Worm (Caenorhabditis elegans): Measurements from ENCODE around the gene C14A4.8.

The C14A4.8 gene

DNA sequence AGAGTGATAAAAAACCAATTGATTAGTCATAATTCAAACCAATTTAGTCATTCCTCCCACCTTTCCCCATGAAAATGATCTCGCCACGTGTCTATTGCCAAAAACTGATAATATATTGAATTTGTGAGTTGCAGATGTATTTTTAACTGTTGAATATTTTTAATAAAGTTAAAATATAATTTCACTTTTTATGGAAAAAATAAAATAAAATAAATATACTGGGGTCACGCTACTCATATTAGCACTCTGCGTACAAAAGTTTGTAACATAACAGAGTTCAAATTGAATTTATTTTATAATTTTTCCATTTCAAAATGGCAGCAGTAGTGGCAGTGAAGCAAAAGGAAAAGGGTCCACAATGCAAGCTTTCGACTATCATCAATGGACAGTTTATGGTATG lies 20.2 kb upstream of the C14A4.8 start, which contains the start of gene C14A4.13:
C14A4.13 (plus strand) TSS at position 301 of the 400 bp plus-strand sequence.
- no peak for TF ChIP-seq nhr-67 (tag; optimal IDR thresholded peaks at IDR 0.05)
- no peak for TF ChIP-seq egl-27 (tag; optimal IDR thresholded peaks at IDR 0.05)
- TF ChIP-seq nhr-25 (tag; optimal IDR thresholded peaks at IDR 0.05): no peak

DNA sequence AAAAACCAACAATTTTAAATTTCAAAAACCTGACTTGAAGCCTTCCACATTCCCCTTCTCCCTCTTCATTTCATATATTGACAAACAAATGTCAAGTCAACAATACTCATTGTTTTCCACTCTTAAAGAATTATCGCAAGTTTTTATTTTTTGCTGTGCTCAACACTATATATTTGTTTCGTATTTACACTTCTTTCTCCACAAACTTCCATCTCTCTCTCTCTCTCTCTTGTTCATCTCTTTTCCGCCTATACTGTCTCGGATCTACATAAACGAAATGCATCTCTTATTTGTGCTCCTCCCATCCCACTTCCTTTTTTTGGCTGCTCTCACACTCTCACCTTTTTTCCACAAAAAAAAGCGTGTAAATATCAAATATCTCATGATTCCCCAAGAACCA lies 14.8 kb upstream of the C14A4.8 start, which contains the start of gene C14A4.12:
C14A4.12 (plus strand) TSS at position 301 of the 400 bp plus-strand sequence.
- TF ChIP-seq ceh-82 (tag; optimal IDR thresholded peaks at IDR 0.05): no peak
- peak; percentile 90 for TF ChIP-seq pha-4 (tag; optimal IDR thresholded peaks at IDR 0.05)

DNA sequence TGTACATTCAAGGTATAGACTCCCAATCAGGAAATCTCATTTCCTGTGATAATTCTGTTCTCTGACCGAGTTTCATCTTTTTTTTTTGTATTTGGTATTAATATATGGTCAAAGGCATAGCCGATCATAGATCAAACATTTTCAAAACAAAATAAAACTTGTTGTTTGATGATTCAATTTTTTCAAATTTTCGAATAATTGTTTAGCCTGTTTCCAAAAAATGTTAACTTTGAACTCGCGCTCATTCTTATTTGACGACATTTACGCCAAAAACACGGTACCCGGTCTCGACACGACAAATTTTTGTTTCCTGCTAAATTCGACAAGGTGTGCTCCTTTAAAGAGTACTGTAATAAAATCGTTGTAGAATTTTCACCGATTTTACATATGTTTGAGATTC lies 10.9 kb upstream of the C14A4.8 start:
- no peak for TF ChIP-seq hmg-11 (tag; optimal IDR thresholded peaks at IDR 0.05)
- no peak for TF ChIP-seq ceh-82 (tag; optimal IDR thresholded peaks at IDR 0.05)
- TF ChIP-seq lin-15B (tag; optimal IDR thresholded peaks at IDR 0.05): no peak

DNA sequence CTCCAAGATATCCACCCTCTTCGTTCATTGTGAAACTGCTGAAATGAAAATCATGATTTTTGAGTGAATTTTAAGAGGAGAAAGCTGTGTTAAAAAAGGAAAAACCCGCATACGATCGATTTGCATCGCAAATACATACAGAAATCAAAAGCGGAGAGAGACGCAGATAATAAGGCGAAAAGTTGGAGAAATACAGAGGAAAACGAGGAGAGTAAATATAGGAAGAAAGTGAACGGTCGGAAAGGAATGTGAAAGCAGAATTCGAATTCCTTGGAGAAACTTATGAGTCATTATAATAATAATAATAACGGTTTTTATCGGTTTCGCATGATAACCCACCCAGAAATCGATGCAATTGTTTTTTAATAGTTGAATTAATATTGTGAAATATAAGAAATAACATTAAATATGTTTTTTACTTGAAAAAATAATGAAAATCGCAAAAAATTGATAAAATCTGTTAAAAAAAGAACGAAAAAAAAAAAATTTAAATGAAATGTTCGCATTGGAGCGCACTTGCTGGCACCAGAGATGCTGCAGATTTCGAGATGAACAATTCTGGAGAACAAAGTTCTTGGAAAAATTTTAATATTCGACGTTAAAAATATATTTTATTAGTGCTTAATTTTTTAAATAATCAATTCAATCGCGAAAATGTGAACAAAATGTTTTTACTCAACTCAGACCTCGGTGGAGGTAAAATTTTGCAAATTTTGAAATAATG lies 9.5 kb upstream of the C14A4.8 start, which contains the start of gene ccm-3:
ccm-3 (minus strand) TSS at position 38 of the 724 bp plus-strand sequence.
- TF ChIP-seq mml-1 (tag; optimal IDR thresholded peaks at IDR 0.05): no peak
- no peak for TF ChIP-seq nhr-12 (tag; optimal IDR thresholded peaks at IDR 0.05)
- peak; percentile 31 for TF ChIP-seq nfya-1 (tag; optimal IDR thresholded peaks at IDR 0.05; ENCODE audit: insufficient read depth)
- TF ChIP-seq nhr-23 (tag; optimal IDR thresholded peaks at IDR 0.05): peak; percentile 5
- TF ChIP-seq hmg-11 (tag; optimal IDR thresholded peaks at IDR 0.05): peak; percentile 1
- TF ChIP-seq pha-4 (tag; optimal IDR thresholded peaks at IDR 0.05): peak; percentile 80
- TF ChIP-seq lin-15B (tag; optimal IDR thresholded peaks at IDR 0.05): peak; percentile 72
- TF ChIP-seq lsy-12 (tag; optimal IDR thresholded peaks at IDR 0.05): no peak
- TF ChIP-seq ceh-9 (tag; optimal IDR thresholded peaks at IDR 0.05): no peak
- TF ChIP-seq nhr-67 (tag; optimal IDR thresholded peaks at IDR 0.05): no peak
- peak; percentile 43 for TF ChIP-seq elt-2 (tag; optimal IDR thresholded peaks at IDR 0.05)

DNA sequence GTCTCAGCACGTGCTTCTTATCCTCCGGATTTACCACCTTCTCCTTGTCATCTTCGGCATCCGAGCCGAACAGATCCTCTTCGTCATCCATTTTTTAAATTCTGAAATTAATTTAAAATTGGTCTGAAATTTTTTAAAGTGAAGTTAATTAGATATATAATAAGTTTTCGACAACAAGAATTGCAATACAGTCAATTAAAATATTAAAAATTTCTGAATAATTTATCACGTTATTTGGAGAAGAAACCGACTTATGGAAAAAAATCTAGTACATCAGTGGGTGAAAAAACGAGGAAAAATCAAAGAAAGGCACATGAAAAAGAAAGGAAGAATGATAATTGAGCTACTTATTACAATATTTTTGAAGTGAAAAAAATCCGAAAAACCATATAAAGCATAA lies 7.6 kb upstream of the C14A4.8 start, which contains the start of gene taf-13:
taf-13 (minus strand) TSS at position 101 of the 400 bp plus-strand sequence.
- TF ChIP-seq nhr-23 (tag; optimal IDR thresholded peaks at IDR 0.05) (no peak), eor-1 (tag; optimal IDR thresholded peaks at IDR 0.05) (no peak), elt-1 (tag; optimal IDR thresholded peaks at IDR 0.05) (no peak), pha-4 (tag; optimal IDR thresholded peaks at IDR 0.05) (no peak), elt-2 (tag; optimal IDR thresholded peaks at IDR 0.05) (no peak), nhr-237 (tag; optimal IDR thresholded peaks at IDR 0.05) (no peak), lin-39 (tag; optimal IDR thresholded peaks at IDR 0.05) (no peak), nhr-43 (tag; optimal IDR thresholded peaks at IDR 0.05; ENCODE audit: poor library complexity, severe bottlenecking) (no peak)

DNA sequence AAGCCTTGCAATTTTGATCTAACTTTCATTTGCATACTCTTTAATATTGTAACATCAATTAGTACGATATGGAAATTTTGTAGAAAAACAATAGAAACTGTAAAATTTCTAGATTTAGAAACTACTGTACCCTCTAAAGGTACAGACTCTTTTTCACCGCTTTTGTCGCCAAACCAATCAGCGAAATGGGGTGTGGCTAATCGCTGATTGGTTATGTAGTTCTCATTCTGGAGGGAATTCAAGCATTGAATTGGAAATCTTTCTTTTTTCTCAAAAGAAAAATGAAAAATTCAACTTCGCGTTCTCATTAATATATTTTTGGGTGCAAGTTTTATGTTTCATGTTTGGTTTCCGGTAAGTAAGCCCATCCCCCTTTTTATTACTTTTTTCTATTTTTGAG lies 5.6 kb upstream of the C14A4.8 start:
- TF ChIP-seq nfya-1 (tag; optimal IDR thresholded peaks at IDR 0.05; ENCODE audit: insufficient read depth): peak; percentile 81
- no peak for TF ChIP-seq fkh-2 (tag; optimal IDR thresholded peaks at IDR 0.05)
- no peak for TF ChIP-seq elt-3 (tag; optimal IDR thresholded peaks at IDR 0.05)

DNA sequence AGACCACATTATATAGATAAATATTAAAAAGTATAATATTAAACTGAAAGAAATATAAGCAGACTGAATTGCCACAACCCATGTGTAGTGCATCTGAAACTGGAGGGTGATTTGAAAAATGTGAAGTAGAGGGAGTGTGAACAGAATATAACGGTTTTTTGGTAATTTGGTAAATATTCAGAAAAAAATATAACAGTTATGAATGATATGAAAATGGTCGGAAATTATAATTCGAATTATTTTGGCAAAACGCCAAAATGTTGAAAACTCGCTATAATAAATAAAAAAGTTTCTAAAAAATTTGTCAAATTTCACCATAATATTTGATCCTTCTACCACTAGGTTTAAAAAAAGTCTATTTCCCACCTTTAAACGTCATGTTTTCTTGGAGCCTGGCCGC lies 4.2 kb upstream of the C14A4.8 start, which contains the start of gene srv-2:
srv-2 (minus strand) TSS at position 101 of the 400 bp plus-strand sequence.
- no peak for TF ChIP-seq nhr-28 (tag; optimal IDR thresholded peaks at IDR 0.05)
- no peak for TF ChIP-seq skn-1 (tag; optimal IDR thresholded peaks at IDR 0.05)
- TF ChIP-seq lin-39 (tag; optimal IDR thresholded peaks at IDR 0.05): no peak
- no peak for TF ChIP-seq pqm-1 (tag; optimal IDR thresholded peaks at IDR 0.05)
- TF ChIP-seq nhr-237 (tag; optimal IDR thresholded peaks at IDR 0.05): no peak
- no peak for TF ChIP-seq ZK546.5 (tag; optimal IDR thresholded peaks at IDR 0.05)
- no peak for TF ChIP-seq ceh-16 (tag; optimal IDR thresholded peaks at IDR 0.05)
- no peak for TF ChIP-seq jun-1 (tag; optimal IDR thresholded peaks at IDR 0.05)
- no peak for TF ChIP-seq tbx-2 (tag; optimal IDR thresholded peaks at IDR 0.05)
- no peak for TF ChIP-seq sea-2 (GFP tag; optimal IDR thresholded peaks at IDR 0.05)
- no peak for TF ChIP-seq zag-1 (tag; optimal IDR thresholded peaks at IDR 0.05)
- TF ChIP-seq nhr-11 (tag; optimal IDR thresholded peaks at IDR 0.05): no peak
